Worm (Caenorhabditis elegans) whole organism, midembryonic: Measurements from ENCODE around the gene grd-9.
A peak's percentile ranks its signal among the peaks of the same experiment; 100 is the strongest.

ENCODE experiments used
- T22C8.4 ChIP-seq: fragments of 200-800 bp; sonication (Bioruptor generic); IDR thresholded peaks from 2 replicates; pipeline ENCODE4 v1.3.6; 2022; ENCODE audit warnings: missing genetic modification characterization, missing compliant biosample characterization
- cog-1 ChIP-seq: sonication (generic microtip); optimal IDR thresholded peaks from 2 replicates; lab custom pipeline; 2016; ENCODE audit warnings: missing genetic modification characterization, missing compliant biosample characterization
- flt-1 ChIP-seq: fragments of 200-800 bp; sonication (Bioruptor generic); IDR thresholded peaks from 2 replicates; pipeline ENCODE4 v1.3.6; 2022; ENCODE audit warnings: missing genetic modification characterization, missing compliant biosample characterization
- klf-2 ChIP-seq: fragments of 200-800 bp; sonication (Bioruptor generic); conservative IDR thresholded peaks from 2 replicates; pipeline ENCODE4 v1.3.6; 2022; ENCODE audit warnings: missing genetic modification reagents, missing genetic modification characterization, missing compliant biosample characterization
- med-1 ChIP-seq: sonication (generic microtip); optimal IDR thresholded peaks from 2 replicates; lab custom pipeline; 2017; ENCODE audit warnings: missing genetic modification characterization, mild to moderate bottlenecking, missing compliant biosample characterization, antibody characterized with exemption, missing genetic modification reagents; ENCODE audit not compliant: insufficient read depth
- ref-1 ChIP-seq: fragments of 200-800 bp; sonication (Bioruptor generic); conservative IDR thresholded peaks from 2 replicates; pipeline ENCODE4 v1.3.6; 2022; ENCODE audit warnings: missing genetic modification reagents, missing genetic modification characterization, missing compliant biosample characterization
- tab-1 ChIP-seq: fragments of 200-800 bp; sonication (Bioruptor generic); IDR thresholded peaks from 2 replicates; pipeline ENCODE4 v1.3.6; 2022; ENCODE audit warnings: missing genetic modification characterization, missing compliant biosample characterization
- ztf-23 ChIP-seq: fragments of 200-800 bp; sonication (Bioruptor generic); IDR thresholded peaks from 2 replicates; pipeline ENCODE4 v1.3.6; 2022; ENCODE audit warnings: missing genetic modification reagents, missing genetic modification characterization, missing compliant biosample characterization
- ztf-29 ChIP-seq: fragments of 200-800 bp; sonication (Bioruptor generic); IDR thresholded peaks from 2 replicates; pipeline ENCODE4 v1.3.6; 2022; ENCODE audit warnings: missing genetic modification reagents, missing genetic modification characterization, missing compliant biosample characterization

grd-9 gene

ce11 chrV:5907090-5907489 lies 12.0 kb downstream of the grd-9 start, which contains the start of gene C04E6.4:
Gene C04E6.4 (plus strand): TSS chrV:5907390.
- no peak for TF ChIP-seq tab-1
- TF ChIP-seq ref-1 (GFP tag; lab: Robert Waterston, UW) = no peak
- no peak for TF ChIP-seq ztf-29
- no peak for TF ChIP-seq med-1 (GFP tag; lab: Kevin White, UChicago)
- no peak for TF ChIP-seq klf-2 (GFP tag; lab: Robert Waterston, UW)
- no peak for TF ChIP-seq ztf-23 (GFP tag; lab: Robert Waterston, UW)
- no peak for TF ChIP-seq cog-1 (tag; lab: Kevin White, UChicago)
- TF ChIP-seq T22C8.4 = no peak
- no peak for TF ChIP-seq flt-1 (GFP tag; lab: Robert Waterston, UW)

DNA sequence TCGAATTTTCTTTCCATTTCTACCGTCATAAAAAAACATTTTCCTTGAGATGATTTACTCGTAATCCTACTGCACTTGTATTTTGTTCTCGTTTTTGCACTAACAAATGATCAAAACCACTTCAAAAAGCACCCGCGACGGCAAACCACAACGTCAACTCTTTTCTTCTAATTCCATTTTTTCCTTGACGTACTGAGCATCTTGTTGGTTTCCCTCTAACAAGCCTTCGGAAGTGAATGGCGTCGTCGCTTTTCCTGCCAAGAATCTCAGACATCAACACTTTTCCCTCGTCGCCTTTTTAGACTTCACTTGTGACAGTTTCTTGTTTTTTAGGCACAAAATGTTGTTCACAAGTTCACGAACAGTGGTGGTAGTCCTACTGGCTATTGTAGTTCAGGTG lies 17.3 kb downstream of the grd-9 start, which contains the start of gene C04E6.13:
Gene C04E6.13 (plus strand): TSS at position 301 of the 400 bp plus-strand sequence.
- no peak for TF ChIP-seq klf-2 (GFP tag; lab: Robert Waterston, UW)
- TF ChIP-seq tab-1 = no peak

DNA sequence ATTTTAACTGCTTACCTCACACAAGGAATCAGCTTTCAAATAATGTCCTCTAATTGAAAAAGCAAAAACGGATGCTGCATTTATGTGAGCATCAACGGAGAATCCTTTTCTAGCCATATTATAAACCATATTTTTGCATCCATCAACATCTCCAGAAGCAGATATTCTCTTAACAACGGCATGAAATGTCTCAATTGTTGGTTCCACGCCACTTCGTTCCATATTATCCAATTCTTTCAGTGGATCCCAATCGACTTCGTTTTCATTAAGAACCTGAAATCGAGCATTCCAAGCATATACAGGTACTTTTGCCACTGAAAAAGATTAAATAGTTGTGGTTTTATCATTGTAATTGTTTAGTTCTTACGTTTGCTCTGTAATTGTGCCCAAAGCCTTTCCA lies 21.7 kb downstream of the grd-9 start:
- TF ChIP-seq ztf-23 (GFP tag; lab: Robert Waterston, UW) = no peak
- TF ChIP-seq T22C8.4 = no peak
- TF ChIP-seq flt-1 (GFP tag; lab: Robert Waterston, UW) = no peak
- no peak for TF ChIP-seq ref-1 (GFP tag; lab: Robert Waterston, UW)

ce11 chrV:5917707-5918106 lies 22.6 kb downstream of the grd-9 start, which contains the start of gene lrpr-1:
Gene lrpr-1 (minus strand): TSS chrV:5917891.
- TF ChIP-seq ref-1 (GFP tag; lab: Robert Waterston, UW) = no peak
- TF ChIP-seq ztf-23 (GFP tag; lab: Robert Waterston, UW) = peak; percentile 72; the same call in 1 of the 2 replicates
- 0 out of 2 replicates have a peak, but pooled peaks have one; percentile 49 for TF ChIP-seq klf-2 (GFP tag; lab: Robert Waterston, UW)
- no peak for TF ChIP-seq tab-1
- no peak for TF ChIP-seq ztf-29
- no peak for TF ChIP-seq med-1 (GFP tag; lab: Kevin White, UChicago)
- peak; percentile 79 for TF ChIP-seq flt-1 (GFP tag; lab: Robert Waterston, UW)
- TF ChIP-seq T22C8.4 = no peak
- TF ChIP-seq cog-1 (tag; lab: Kevin White, UChicago) = peak; percentile 47

- TF ChIP-seq ztf-29 (no peak), flt-1 (GFP tag; lab: Robert Waterston, UW) (no peak), T22C8.4 (no peak), cog-1 (tag; lab: Kevin White, UChicago) (no peak), ref-1 (GFP tag; lab: Robert Waterston, UW) (no peak), med-1 (GFP tag; lab: Kevin White, UChicago) (no peak), klf-2 (GFP tag; lab: Robert Waterston, UW) (no peak), tab-1 (no peak), ztf-23 (GFP tag; lab: Robert Waterston, UW) (no peak)
These were observed 24.8 kb downstream of the grd-9 start, which contains the start of gene C04E6.12 for ce11 chrV:5919887-5920286. Gene C04E6.12 (minus strand): TSS chrV:5919987.

DNA sequence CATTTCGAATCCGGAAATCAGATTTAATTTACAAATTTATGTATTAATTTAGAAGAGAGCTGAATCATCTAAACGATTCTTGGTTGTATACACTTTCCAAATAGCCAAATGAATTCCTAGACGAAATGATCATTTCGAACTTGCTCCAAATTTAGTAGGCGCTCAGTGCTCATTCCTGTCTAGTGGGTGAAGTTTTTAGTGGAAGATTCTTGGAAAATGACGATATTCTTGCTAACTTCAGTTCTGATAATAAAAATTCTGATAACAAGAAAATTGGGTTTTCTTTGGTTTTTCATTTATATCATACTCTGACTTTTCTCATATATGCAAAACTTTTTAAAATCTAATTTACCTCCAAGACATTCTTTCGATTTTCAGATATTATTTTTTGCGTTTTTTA lies 26.6 kb downstream of the grd-9 start:
- TF ChIP-seq cog-1 (tag; lab: Kevin White, UChicago) (no peak), ztf-23 (GFP tag; lab: Robert Waterston, UW) (no peak), klf-2 (GFP tag; lab: Robert Waterston, UW) (no peak), ztf-29 (no peak), med-1 (GFP tag; lab: Kevin White, UChicago) (no peak), tab-1 (no peak), flt-1 (GFP tag; lab: Robert Waterston, UW) (no peak), ref-1 (GFP tag; lab: Robert Waterston, UW) (no peak), T22C8.4 (no peak)

- TF ChIP-seq tab-1 = no peak
- TF ChIP-seq klf-2 (GFP tag; lab: Robert Waterston, UW) = no peak
- TF ChIP-seq ztf-29 = no peak
- no peak for TF ChIP-seq ztf-23 (GFP tag; lab: Robert Waterston, UW)
- TF ChIP-seq T22C8.4 = no peak
- TF ChIP-seq flt-1 (GFP tag; lab: Robert Waterston, UW) = no peak
- TF ChIP-seq ref-1 (GFP tag; lab: Robert Waterston, UW) = no peak
- TF ChIP-seq med-1 (GFP tag; lab: Kevin White, UChicago) = no peak
- TF ChIP-seq cog-1 (tag; lab: Kevin White, UChicago) = no peak
These were observed 27.1 kb downstream of the grd-9 start, which contains the start of gene srsx-18 for ce11 chrV:5922236-5922635. Gene srsx-18 (plus strand): TSS chrV:5922536.

DNA sequence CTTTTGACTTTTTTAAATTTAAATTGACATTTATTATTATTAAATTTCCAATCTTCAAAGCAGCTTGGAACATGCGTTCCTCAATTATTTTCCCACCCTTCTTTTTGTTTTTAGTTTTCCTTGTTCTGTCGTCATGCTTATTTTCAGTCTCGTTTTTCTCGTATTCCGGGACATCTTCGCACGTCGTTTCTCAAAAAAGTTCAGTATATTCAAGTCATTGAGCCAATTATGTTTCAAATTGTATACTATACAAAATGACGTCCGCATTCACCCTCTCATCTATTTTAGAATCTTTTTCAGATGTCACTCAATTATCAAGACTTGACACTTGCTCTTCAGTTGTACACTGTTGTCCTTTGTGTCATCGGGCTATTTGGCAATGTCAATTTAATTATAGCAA lies 32.2 kb downstream of the grd-9 start, which contains the start of gene srsx-17:
Gene srsx-17 (plus strand): TSS at position 301 of the 400 bp plus-strand sequence.
- TF ChIP-seq T22C8.4 = no peak
- no peak for TF ChIP-seq cog-1 (tag; lab: Kevin White, UChicago)
- no peak for TF ChIP-seq ztf-23 (GFP tag; lab: Robert Waterston, UW)
- TF ChIP-seq tab-1 = no peak
- TF ChIP-seq klf-2 (GFP tag; lab: Robert Waterston, UW) = no peak
- TF ChIP-seq ztf-29 = no peak
- no peak for TF ChIP-seq med-1 (GFP tag; lab: Kevin White, UChicago)
- TF ChIP-seq ref-1 (GFP tag; lab: Robert Waterston, UW) = no peak
- TF ChIP-seq flt-1 (GFP tag; lab: Robert Waterston, UW) = no peak

DNA sequence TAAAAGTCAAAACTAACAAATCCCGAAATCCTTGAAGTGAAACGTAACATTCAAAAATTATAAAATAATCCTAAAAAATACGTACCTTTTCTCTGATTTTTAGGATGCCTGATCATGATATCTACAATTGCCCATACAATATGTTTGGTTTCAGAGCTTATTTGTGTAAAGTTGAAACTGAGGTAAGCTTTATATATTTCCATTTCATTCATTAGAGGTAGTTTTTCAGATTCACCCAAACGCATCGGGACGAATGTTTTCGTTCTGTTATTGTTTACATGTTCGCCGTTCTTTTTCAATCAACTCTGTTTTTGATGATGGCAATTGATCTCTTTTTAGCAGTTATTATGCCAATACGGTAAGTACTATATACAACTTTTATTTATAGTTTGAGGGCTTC lies 32.9 kb downstream of the grd-9 start:
- TF ChIP-seq T22C8.4 (no peak), flt-1 (GFP tag; lab: Robert Waterston, UW) (no peak)

- TF ChIP-seq tab-1 (no peak), med-1 (GFP tag; lab: Kevin White, UChicago) (no peak), T22C8.4 (no peak), flt-1 (GFP tag; lab: Robert Waterston, UW) (no peak), klf-2 (GFP tag; lab: Robert Waterston, UW) (no peak), cog-1 (tag; lab: Kevin White, UChicago) (no peak), ztf-23 (GFP tag; lab: Robert Waterston, UW) (no peak), ztf-29 (no peak), ref-1 (GFP tag; lab: Robert Waterston, UW) (no peak)
These were observed 35.5 kb downstream of the grd-9 start, which contains the start of gene galt-1 for ce11 chrV:5930588-5930987. Gene galt-1 (plus strand): TSS chrV:5930905.
